Fruit fly (Drosophila melanogaster): ENCODE results near the gene CG10183.

dm6 chr3R:23627140-23627539 is 28.3 kb upstream of the CG10183 start:
- TF ChIP-seq CTCF (optimal IDR thresholded peaks at IDR 0.05) (no peak), CG8478 (optimal IDR thresholded peaks at IDR 0.05) (no peak)
